ENCODE assay signal across 2 worm cellular contexts in the genomic region with DNA sequence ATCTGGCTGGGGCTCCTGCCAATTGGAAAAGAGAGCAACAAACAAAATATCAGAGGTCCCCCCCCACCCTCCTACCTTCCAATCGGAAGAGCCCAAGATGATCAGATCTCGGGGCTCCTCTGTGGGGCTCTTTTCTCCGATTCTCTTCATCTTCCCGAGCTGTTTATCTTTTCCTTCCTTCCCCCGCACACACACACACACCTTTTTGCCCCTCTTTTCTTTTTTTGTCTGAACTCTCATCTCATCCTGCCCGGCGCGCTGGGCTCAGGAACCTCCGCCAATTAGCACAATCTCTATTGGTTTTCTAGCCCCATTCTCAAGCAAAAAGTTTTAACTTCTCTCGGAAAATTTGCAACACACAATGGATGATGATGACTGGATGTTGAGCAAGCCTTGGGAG.
TF ChIP-seq lines count a peak whose summit lies in the region.

No protein-coding gene starts in this region.

TF ChIP-seq in whole organism, L1 larva, 84 proteins besides CTCF, POLR2A, EP300 and RAD21 (continued from another document):
- no peak for TF ChIP-seq mep-1 (tag; optimal IDR thresholded peaks at IDR 0.05; lab: Kevin White, UChicago)
- no peak for TF ChIP-seq unc-30 (tag; optimal IDR thresholded peaks at IDR 0.05; lab: Kevin White, UChicago)
- TF ChIP-seq nhr-12 (tag; optimal IDR thresholded peaks at IDR 0.05; lab: Kevin White, UChicago), result no peak
- no peak for TF ChIP-seq tlp-1 (tag; optimal IDR thresholded peaks at IDR 0.05; lab: Kevin White, UChicago)
- no peak for TF ChIP-seq hpl-2 (GFP tag; optimal IDR thresholded peaks at IDR 0.05; lab: Kevin White, UChicago)
- peak; percentile 59 for TF ChIP-seq rnt-1 (tag; optimal IDR thresholded peaks at IDR 0.05; lab: Kevin White, UChicago)
- TF ChIP-seq nhr-237 (tag; optimal IDR thresholded peaks at IDR 0.05; lab: Kevin White, UChicago), result no peak
- no peak for TF ChIP-seq lin-35 (GFP tag; optimal IDR thresholded peaks at IDR 0.05; lab: Kevin White, UChicago)
- TF ChIP-seq nhr-84 (tag; optimal IDR thresholded peaks at IDR 0.05; lab: Kevin White, UChicago), result no peak
- no peak for TF ChIP-seq isw-1 (GFP tag; IDR thresholded peaks at IDR 0.05; lab: Robert Waterston, UW)
- TF ChIP-seq vab-15 (tag; optimal IDR thresholded peaks at IDR 0.05; lab: Kevin White, UChicago), result no peak
- TF ChIP-seq mdl-1 (tag; optimal IDR thresholded peaks at IDR 0.05; lab: Kevin White, UChicago), result no peak
- TF ChIP-seq ama-1 (optimal IDR thresholded peaks at IDR 0.05; lab: Kevin White, UChicago), result no peak
- TF ChIP-seq aly-2 (tag; optimal IDR thresholded peaks at IDR 0.05; lab: Kevin White, UChicago), result no peak
- TF ChIP-seq skn-1 (tag; optimal IDR thresholded peaks at IDR 0.05; lab: Kevin White, UChicago), result no peak
- TF ChIP-seq irx-1 (tag; optimal IDR thresholded peaks at IDR 0.05; lab: Kevin White, UChicago), result no peak
- TF ChIP-seq egl-13 (tag; optimal IDR thresholded peaks at IDR 0.05; lab: Kevin White, UChicago), result no peak
- no peak for TF ChIP-seq ces-1 (GFP tag; optimal IDR thresholded peaks at IDR 0.05; lab: Kevin White, UChicago)
- no peak for TF ChIP-seq alr-1 (tag; optimal IDR thresholded peaks at IDR 0.05; lab: Kevin White, UChicago; ENCODE audit: borderline replicate concordance)
- TF ChIP-seq ceh-88 (GFP tag; IDR thresholded peaks at IDR 0.05; lab: Robert Waterston, UW), result no peak
- TF ChIP-seq unc-86 (tag; optimal IDR thresholded peaks at IDR 0.05; lab: Kevin White, UChicago), result no peak
- peak; percentile 4 for TF ChIP-seq snu-23 (GFP tag; optimal IDR thresholded peaks at IDR 0.05; lab: Kevin White, UChicago)
- no peak for TF ChIP-seq fkh-8 (tag; optimal IDR thresholded peaks at IDR 0.05; lab: Kevin White, UChicago)
- TF ChIP-seq grh-1 (GFP tag; IDR thresholded peaks at IDR 0.05; lab: Robert Waterston, UW), result no peak
- no peak for TF ChIP-seq unc-62 (GFP tag; optimal IDR thresholded peaks at IDR 0.05; lab: Kevin White, UChicago)
- no peak for TF ChIP-seq pqm-1 (tag; optimal IDR thresholded peaks at IDR 0.05; lab: Kevin White, UChicago)
- no peak for TF ChIP-seq aha-1 (tag; optimal IDR thresholded peaks at IDR 0.05; lab: Kevin White, UChicago)
- TF ChIP-seq nhr-71 (tag; optimal IDR thresholded peaks at IDR 0.05; lab: Kevin White, UChicago), result peak; percentile 20
- TF ChIP-seq sup-37 (GFP tag; optimal IDR thresholded peaks at IDR 0.05; lab: Kevin White, UChicago), result no peak
- TF ChIP-seq efl-1 (optimal IDR thresholded peaks at IDR 0.05; lab: Kevin White, UChicago), result no peak
- TF ChIP-seq efl-1 (GFP tag; optimal IDR thresholded peaks at IDR 0.05 in 1 of 2; lab: Kevin White, UChicago), result peak in 1 of 2 experiments; percentile 81
- TF ChIP-seq hlh-4 (tag; optimal IDR thresholded peaks at IDR 0.05; lab: Kevin White, UChicago), result no peak
- no peak for TF ChIP-seq nhr-85 (tag; lab: Kevin White, UChicago)
- no peak for TF ChIP-seq F16B12.6 (tag; optimal IDR thresholded peaks at IDR 0.05; lab: Kevin White, UChicago)
- TF ChIP-seq fkh-4 (tag; optimal IDR thresholded peaks at IDR 0.05; lab: Kevin White, UChicago; ENCODE audit: borderline replicate concordance), result no peak
- no peak for TF ChIP-seq fkh-10 (GFP tag; optimal IDR thresholded peaks at IDR 0.05; lab: Kevin White, UChicago)
- no peak for TF ChIP-seq nhr-47 (tag; optimal IDR thresholded peaks at IDR 0.05; lab: Kevin White, UChicago)
- no peak for TF ChIP-seq nhr-76 (tag; optimal IDR thresholded peaks at IDR 0.05; lab: Kevin White, UChicago)
- no peak for TF ChIP-seq lin-15B (tag; optimal IDR thresholded peaks at IDR 0.05; lab: Kevin White, UChicago)
- no peak for TF ChIP-seq snpc-4 (tag; optimal IDR thresholded peaks at IDR 0.05; lab: Kevin White, UChicago)
- no peak for TF ChIP-seq lir-3 (tag; optimal IDR thresholded peaks at IDR 0.05; lab: Kevin White, UChicago; ENCODE audit: poor library complexity)
- TF ChIP-seq lin-13 (GFP tag; optimal IDR thresholded peaks at IDR 0.05; lab: Kevin White, UChicago), result no peak
- TF ChIP-seq Y116A8C.19 (tag; optimal IDR thresholded peaks at IDR 0.05; lab: Kevin White, UChicago; ENCODE audit: borderline replicate concordance), result no peak
- no peak for TF ChIP-seq elt-3 (tag; optimal IDR thresholded peaks at IDR 0.05; lab: Kevin White, UChicago)
- no peak for TF ChIP-seq C04F5.9 (tag; optimal IDR thresholded peaks at IDR 0.05; lab: Kevin White, UChicago)
- TF ChIP-seq lsy-2 (tag; optimal IDR thresholded peaks at IDR 0.05; lab: Kevin White, UChicago), result no peak
- TF ChIP-seq unc-130 (tag; optimal IDR thresholded peaks at IDR 0.05; lab: Kevin White, UChicago), result peak; percentile 27
- peak; percentile 71 for TF ChIP-seq lin-14 (GFP tag; optimal IDR thresholded peaks at IDR 0.05; lab: Kevin White, UChicago)
- TF ChIP-seq blmp-1 (tag; optimal IDR thresholded peaks at IDR 0.05; lab: Kevin White, UChicago), result no peak

TF ChIP-seq in whole organism, L4 larva, 104 proteins besides CTCF, POLR2A, EP300 and RAD21 (continued from another document):
- no peak for TF ChIP-seq F49E8.2 (tag; optimal IDR thresholded peaks at IDR 0.05; lab: Kevin White, UChicago; ENCODE audit: borderline replicate concordance)
- no peak for TF ChIP-seq vab-7 (GFP tag; IDR thresholded peaks at IDR 0.05; lab: Robert Waterston, UW)
- no peak for TF ChIP-seq ama-1 (optimal IDR thresholded peaks at IDR 0.05; lab: Kevin White, UChicago)
- no peak for TF ChIP-seq rbr-2 (tag; optimal IDR thresholded peaks at IDR 0.05; lab: Kevin White, UChicago)
- TF ChIP-seq aly-2 (tag; optimal IDR thresholded peaks at IDR 0.05; lab: Kevin White, UChicago), result no peak
- no peak for TF ChIP-seq lim-7 (GFP tag; IDR thresholded peaks at IDR 0.05; lab: Robert Waterston, UW)
- no peak for TF ChIP-seq Y5F2A.4 (GFP tag; optimal IDR thresholded peaks at IDR 0.05; lab: Kevin White, UChicago)
- TF ChIP-seq fos-1 (tag; optimal IDR thresholded peaks at IDR 0.05; lab: Kevin White, UChicago), result no peak
- no peak for TF ChIP-seq spr-3 (GFP tag; optimal IDR thresholded peaks at IDR 0.05; lab: Kevin White, UChicago)
- no peak for TF ChIP-seq saeg-2 (GFP tag; IDR thresholded peaks at IDR 0.05; lab: Robert Waterston, UW)
